Worm (Caenorhabditis elegans): ENCODE results near the gene lin-3.

Gene lin-3

DNA sequence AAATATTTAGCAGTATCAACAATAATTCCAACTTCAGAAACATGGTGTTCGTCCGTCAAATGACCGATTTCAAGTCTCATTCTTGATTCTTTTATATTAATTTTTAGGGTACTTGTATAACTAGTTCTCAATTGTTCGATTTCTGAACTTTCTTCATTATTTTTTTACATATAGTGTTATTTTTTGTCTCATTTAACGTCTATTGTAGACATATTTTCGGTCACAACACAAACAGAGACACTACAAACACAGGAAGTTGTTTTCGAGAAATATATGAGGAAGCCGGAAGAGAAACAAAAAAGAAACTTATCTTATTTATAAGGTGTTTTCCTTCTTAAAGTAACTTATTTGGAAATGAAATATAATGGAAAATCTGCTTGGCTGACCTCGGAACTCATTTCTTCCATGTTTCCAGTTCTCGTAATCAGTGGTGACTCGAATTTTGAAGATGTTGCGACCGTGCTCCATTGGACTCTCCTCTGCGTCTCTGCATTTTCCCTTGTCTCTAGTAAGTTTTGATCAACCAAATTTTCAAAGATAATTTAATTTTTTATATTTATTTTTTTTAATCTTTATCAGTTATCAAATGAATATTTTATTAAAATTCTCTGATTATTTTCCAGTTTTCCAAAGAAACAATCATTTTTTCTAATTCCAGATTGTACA is at the start of gene lin-3, which contains the start of gene F36H1.12:
Gene lin-3 (plus strand): TSS at position 657 of the 666 bp plus-strand sequence.
Gene F36H1.12 (minus strand): TSS at position 51 of the 666 bp plus-strand sequence.
- no peak for TF ChIP-seq K09A11.1 (tag; optimal IDR thresholded peaks at IDR 0.05; ENCODE audit: insufficient read depth)
- TF ChIP-seq gmeb-2 (tag; optimal IDR thresholded peaks at IDR 0.05), result no peak
- TF ChIP-seq ceh-9 (tag; optimal IDR thresholded peaks at IDR 0.05), result no peak
- TF ChIP-seq dmd-4 (tag; optimal IDR thresholded peaks at IDR 0.05; ENCODE audit: borderline replicate concordance), result no peak
- no peak for TF ChIP-seq elt-2 (tag; optimal IDR thresholded peaks at IDR 0.05)
- no peak for TF ChIP-seq eyg-1 (tag; optimal IDR thresholded peaks at IDR 0.05)
- TF ChIP-seq elt-4 (tag; optimal IDR thresholded peaks at IDR 0.05), result no peak
- no peak for TF ChIP-seq ceh-14 (tag; optimal IDR thresholded peaks at IDR 0.05)
- no peak for TF ChIP-seq pros-1 (tag; optimal IDR thresholded peaks at IDR 0.05)
- no peak for TF ChIP-seq hlh-8 (tag; optimal IDR thresholded peaks at IDR 0.05)
- no peak for TF ChIP-seq hlh-30 (tag; optimal IDR thresholded peaks at IDR 0.05; ENCODE audit: insufficient read depth)
- TF ChIP-seq ama-1 (optimal IDR thresholded peaks at IDR 0.05), result no peak
- no peak for TF ChIP-seq ahr-1 (tag; optimal IDR thresholded peaks at IDR 0.05)

DNA sequence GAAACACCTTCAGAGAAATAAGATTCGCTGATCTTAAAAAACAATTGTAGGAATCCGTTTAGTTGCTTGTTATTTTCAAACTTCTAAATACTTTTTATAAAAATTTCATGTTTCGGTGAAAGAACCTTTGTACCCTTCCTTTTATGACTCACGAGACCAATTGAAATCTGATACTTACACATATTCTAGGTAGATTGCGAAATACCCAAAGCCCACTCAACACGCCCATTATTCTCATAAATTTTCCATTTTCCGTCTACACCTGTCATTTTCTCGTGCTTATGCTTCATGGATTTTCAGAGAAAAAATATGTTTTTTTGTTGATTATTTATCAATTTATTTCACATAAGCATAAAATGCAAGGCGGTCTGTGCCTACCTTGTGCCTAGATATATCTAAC is 47.7 kb upstream of the lin-3 start:
- peak; percentile 69 for TF ChIP-seq ceh-34 (tag; optimal IDR thresholded peaks at IDR 0.05)
- no peak for TF ChIP-seq hlh-13 (GFP tag; optimal IDR thresholded peaks at IDR 0.05)

DNA sequence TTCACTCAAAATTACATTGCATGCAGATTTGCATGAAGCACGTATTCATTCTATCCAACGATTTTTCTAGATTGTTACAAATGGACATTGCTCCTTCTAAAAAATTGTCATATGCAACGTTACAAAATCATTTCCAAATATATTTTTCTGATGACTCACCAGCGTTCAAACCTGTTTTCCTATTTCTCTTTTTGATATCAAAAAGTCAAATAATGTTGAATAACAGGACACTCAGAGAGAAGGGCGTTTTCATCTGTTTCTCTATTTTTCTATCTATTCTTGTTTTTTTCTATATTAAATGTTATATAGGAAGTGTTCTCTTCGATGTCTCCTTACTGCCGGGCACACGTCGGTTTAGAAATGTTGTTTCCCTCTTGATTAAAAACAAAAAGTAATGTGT is 47.2 kb upstream of the lin-3 start:
- TF ChIP-seq ztf-16 (tag; optimal IDR thresholded peaks at IDR 0.05) (no peak), lim-6 (tag; optimal IDR thresholded peaks at IDR 0.05) (no peak), hlh-13 (GFP tag; optimal IDR thresholded peaks at IDR 0.05) (no peak), dve-1 (tag; optimal IDR thresholded peaks at IDR 0.05) (no peak)

DNA sequence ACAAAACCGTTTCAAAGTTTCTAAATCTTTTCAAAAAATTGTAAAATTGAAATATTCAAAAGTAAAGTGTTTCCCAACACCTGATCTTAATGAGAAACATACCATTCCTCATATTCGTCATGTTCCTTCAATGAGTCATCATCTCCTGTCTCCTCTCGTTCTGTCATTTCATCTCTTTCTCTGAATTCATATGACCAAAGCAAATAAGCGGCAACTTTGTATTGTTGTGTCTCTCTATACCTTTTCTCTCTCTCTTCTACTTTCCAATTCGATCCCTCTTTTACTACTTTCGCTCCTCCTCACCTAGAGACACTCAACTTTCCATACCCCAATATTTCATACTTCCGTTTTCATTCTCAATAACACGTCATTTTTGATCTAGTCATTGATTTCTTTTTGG is 45.9 kb upstream of the lin-3 start:
- TF ChIP-seq unc-55 (GFP tag; optimal IDR thresholded peaks at IDR 0.05) (no peak), hlh-30 (tag; optimal IDR thresholded peaks at IDR 0.05; ENCODE audit: insufficient read depth) (peak; percentile 20), hlh-15 (tag; optimal IDR thresholded peaks at IDR 0.05) (no peak), ama-1 (optimal IDR thresholded peaks at IDR 0.05) (no peak), pax-1 (tag; optimal IDR thresholded peaks at IDR 0.05) (no peak)

DNA sequence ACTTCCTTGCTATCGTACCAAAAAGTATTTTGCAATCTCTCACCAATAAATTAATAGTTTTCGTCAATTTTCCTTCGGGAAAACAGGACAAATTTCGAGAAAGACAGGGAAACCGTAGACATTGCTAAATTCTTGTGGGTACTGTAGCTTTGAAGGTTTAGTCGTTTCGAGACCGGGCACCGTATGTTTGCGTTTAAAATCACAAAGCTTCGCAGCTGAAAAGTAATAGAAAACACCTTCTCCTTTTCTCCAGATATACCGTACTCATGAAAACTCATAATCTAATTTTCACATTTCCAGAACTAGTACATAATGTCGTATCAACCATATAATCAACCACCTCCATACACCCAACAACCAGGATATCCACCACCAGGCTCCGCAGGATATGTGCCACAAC is 45.1 kb upstream of the lin-3 start, which contains the start of gene F13H10.6:
Gene F13H10.6 (plus strand): TSS at position 301 of the 400 bp plus-strand sequence.
- no peak for TF ChIP-seq dve-1 (tag; optimal IDR thresholded peaks at IDR 0.05)
- no peak for TF ChIP-seq unc-55 (GFP tag; optimal IDR thresholded peaks at IDR 0.05)
- no peak for TF ChIP-seq ceh-24 (tag; optimal IDR thresholded peaks at IDR 0.05)
- TF ChIP-seq pag-3 (tag; optimal IDR thresholded peaks at IDR 0.05; ENCODE audit: borderline replicate concordance), result no peak
- no peak for TF ChIP-seq elt-4 (tag; optimal IDR thresholded peaks at IDR 0.05)
- no peak for TF ChIP-seq npax-4 (tag; optimal IDR thresholded peaks at IDR 0.05)
- no peak for TF ChIP-seq eyg-1 (tag; optimal IDR thresholded peaks at IDR 0.05)
- TF ChIP-seq nhr-11 (tag; optimal IDR thresholded peaks at IDR 0.05), result no peak
- no peak for TF ChIP-seq hlh-8 (tag; optimal IDR thresholded peaks at IDR 0.05)
- no peak for TF ChIP-seq fax-1 (tag; optimal IDR thresholded peaks at IDR 0.05)
- no peak for TF ChIP-seq ttx-3 (tag; optimal IDR thresholded peaks at IDR 0.05)
- TF ChIP-seq unc-86 (tag; optimal IDR thresholded peaks at IDR 0.05), result no peak
- TF ChIP-seq che-1 (tag; optimal IDR thresholded peaks at IDR 0.05), result no peak
- TF ChIP-seq ceh-45 (GFP tag; IDR thresholded peaks at IDR 0.05), result no peak
- TF ChIP-seq pax-1 (tag; optimal IDR thresholded peaks at IDR 0.05), result no peak
- TF ChIP-seq tbx-7 (tag; optimal IDR thresholded peaks at IDR 0.05), result no peak
- no peak for TF ChIP-seq dmd-4 (tag; optimal IDR thresholded peaks at IDR 0.05; ENCODE audit: borderline replicate concordance)
- TF ChIP-seq sox-2 (GFP tag; IDR thresholded peaks at IDR 0.05), result no peak
- no peak for TF ChIP-seq pqm-1 (tag; optimal IDR thresholded peaks at IDR 0.05)
